Fruit fly (Drosophila melanogaster): ENCODE data around the gene CG32576.

Gene CG32576

dm6 chrX:16263415-16263814 lies 24.9 kb downstream of the CG32576 start (continued):
- TF ChIP-seq CG14014 (GFP tag; IDR thresholded peaks at IDR 0.05) (peak; percentile 81), CG7556 (GFP tag; optimal IDR thresholded peaks at IDR 0.05) (peak; percentile 81), inv (GFP tag; IDR thresholded peaks at IDR 0.05; ENCODE audit: partially characterized antibody) (no peak), Taf1 (GFP tag; IDR thresholded peaks at IDR 0.05) (peak; percentile 56), CG15269 (tag; optimal IDR thresholded peaks at IDR 0.05) (peak; percentile 80), cad (GFP tag; optimal IDR thresholded peaks at IDR 0.05) (no peak), CG43689 (GFP tag; IDR thresholded peaks at IDR 0.05) (no peak), lola (GFP tag; optimal IDR thresholded peaks at IDR 0.05) (peak in 1 of 3 experiments; percentile 79), CG10366 (GFP tag; IDR thresholded peaks at IDR 0.05) (peak; percentile 76), CG6765 (GFP tag; optimal IDR thresholded peaks at IDR 0.05) (peak; percentile 20), repo (GFP tag; optimal IDR thresholded peaks at IDR 0.05) (no peak), jumu (GFP tag; optimal IDR thresholded peaks at IDR 0.05) (peak; percentile 41), gcm (GFP tag; optimal IDR thresholded peaks at IDR 0.05) (peak; percentile 63), Camta (GFP tag; optimal IDR thresholded peaks at IDR 0.05) (peak; percentile 52), so (GFP tag; IDR thresholded peaks at IDR 0.05) (peak; percentile 70; the same call in 1 of the 3 replicates), p53 (GFP tag; optimal IDR thresholded peaks at IDR 0.05) (no peak), tin (GFP tag; optimal IDR thresholded peaks at IDR 0.05) (peak; percentile 80), insv (GFP tag; optimal IDR thresholded peaks at IDR 0.05) (no peak), z (GFP tag; IDR thresholded peaks at IDR 0.05) (0 out of 3 replicates have a peak, but pooled peaks have one; percentile 32), CG9609 (GFP tag; optimal IDR thresholded peaks at IDR 0.05) (peak; percentile 12), sens-2 (GFP tag; IDR thresholded peaks at IDR 0.05) (peak; percentile 68), caup (GFP tag; optimal IDR thresholded peaks at IDR 0.05; ENCODE audit: severe bottlenecking) (peak; percentile 73), al (GFP tag; IDR thresholded peaks at IDR 0.05) (peak; percentile 57), bab2 (GFP tag; optimal IDR thresholded peaks at IDR 0.05) (peak; percentile 46), chinmo (GFP tag; IDR thresholded peaks at IDR 0.05; ENCODE audit: partially characterized antibody) (no peak), Mrtf (GFP tag; IDR thresholded peaks at IDR 0.05) (peak; percentile 63; the same call in 1 of the 3 replicates), CG32532 (GFP tag; IDR thresholded peaks at IDR 0.05) (peak; percentile 82), sc (optimal IDR thresholded peaks at IDR 0.05) (no peak), sc (GFP tag; optimal IDR thresholded peaks at IDR 0.05) (peak; percentile 56), ro (GFP tag; IDR thresholded peaks at IDR 0.05) (peak; percentile 52; the same call in 1 of the 2 replicates), CG3847 (GFP tag; IDR thresholded peaks at IDR 0.05) (peak; percentile 70), CG18011 (GFP tag; optimal IDR thresholded peaks at IDR 0.05) (peak; percentile 14), unc-4 (GFP tag; IDR thresholded peaks at IDR 0.05; ENCODE audit: partially characterized antibody) (no peak), zen (tag; optimal IDR thresholded peaks at IDR 0.05) (peak; percentile 81), Opbp (GFP tag; IDR thresholded peaks at IDR 0.05; ENCODE audit: partially characterized antibody) (no peak), mld (GFP tag; IDR thresholded peaks at IDR 0.05; ENCODE audit: partially characterized antibody) (no peak), dimm (GFP tag; IDR thresholded peaks at IDR 0.05) (no peak), Fer2 (tag; optimal IDR thresholded peaks at IDR 0.05) (peak; percentile 48), CG15011 (GFP tag; optimal IDR thresholded peaks at IDR 0.05) (peak; percentile 40), peb (GFP tag; IDR thresholded peaks at IDR 0.05) (peak; percentile 56; the same call in 1 of the 2 replicates), Fer3 (tag; optimal IDR thresholded peaks at IDR 0.05) (peak; percentile 80), Elba2 (GFP tag; optimal IDR thresholded peaks at IDR 0.05) (no peak), Sry-β (GFP tag; optimal IDR thresholded peaks at IDR 0.05) (no peak), tio (GFP tag; optimal IDR thresholded peaks at IDR 0.05) (no peak), CG11456 (GFP tag; IDR thresholded peaks at IDR 0.05) (peak; percentile 70), CG8089 (GFP tag; optimal IDR thresholded peaks at IDR 0.05) (peak; percentile 45), CG10267 (tag; optimal IDR thresholded peaks at IDR 0.05) (peak; percentile 78), CG17361 (GFP tag; IDR thresholded peaks at IDR 0.05) (peak; percentile 72), fd64A (GFP tag; optimal IDR thresholded peaks at IDR 0.05) (peak; percentile 53), crp (GFP tag; optimal IDR thresholded peaks at IDR 0.05) (no peak)
